Worm (Caenorhabditis elegans) whole organism, L2 larva: ENCODE results near the gene F54D12.7.

Experiments used
- C34F6.9 ChIP-seq: fragments of 150-350 bp; optimal IDR thresholded peaks from 2 replicates; lab custom pipeline; 2014; ENCODE audit warnings: missing biosample characterization, missing genetic modification characterization
- F13H6.1 ChIP-seq: sonication (generic microtip); optimal IDR thresholded peaks from 2 replicates; lab custom pipeline; 2016; ENCODE audit warnings: missing genetic modification characterization, missing compliant biosample characterization
- ZK546.5 ChIP-seq: sonication (generic microtip); optimal IDR thresholded peaks from 2 replicates; lab custom pipeline; 2017; ENCODE audit warnings: missing biosample characterization, missing genetic modification characterization
- blmp-1 ChIP-seq: sonication (generic microtip); optimal IDR thresholded peaks from 2 replicates; lab custom pipeline; 2017; ENCODE audit warnings: missing genetic modification characterization, mild to moderate bottlenecking, missing compliant biosample characterization, antibody characterized with exemption, moderate library complexity; ENCODE audit not compliant: insufficient read depth
- crh-2 ChIP-seq: sonication (generic microtip); optimal IDR thresholded peaks from 2 replicates; lab custom pipeline; 2017; ENCODE audit warnings: missing biosample characterization, missing genetic modification characterization
- elt-3 ChIP-seq: sonication (generic microtip); optimal IDR thresholded peaks from 2 replicates; lab custom pipeline; 2017; ENCODE audit warnings: missing biosample characterization, missing genetic modification characterization
- lin-13 ChIP-seq: fragments of 150-350 bp; optimal IDR thresholded peaks from 2 replicates; lab custom pipeline; 2014; ENCODE audit warnings: missing biosample characterization, missing genetic modification reagents, missing genetic modification characterization
- lsy-2 ChIP-seq, 2 experiments: fragments of 150-350 bp in 1 of 2; sonication (generic microtip) in 1 of 2; optimal IDR thresholded peaks; 2 replicates each; lab custom pipeline; 2014 to 2017; ENCODE audit warnings: missing biosample characterization in 2 of 2, missing genetic modification characterization in 2 of 2
- mbf-1 ChIP-seq: sonication (generic microtip); optimal IDR thresholded peaks from 2 replicates; lab custom pipeline; 2017; ENCODE audit warnings: missing biosample characterization, missing genetic modification characterization
- nhr-12 ChIP-seq: fragments of 150-350 bp; optimal IDR thresholded peaks from 2 replicates; lab custom pipeline; 2014; ENCODE audit warnings: missing biosample characterization, missing genetic modification characterization
- nhr-129 ChIP-seq: fragments of 150-350 bp; optimal IDR thresholded peaks from 2 replicates; lab custom pipeline; 2014; ENCODE audit warnings: missing biosample characterization, missing genetic modification characterization
- sma-9 ChIP-seq, 2 experiments: fragments of 150-350 bp in 1 of 2; sonication (generic microtip) in 1 of 2; optimal IDR thresholded peaks; 2 replicates each; lab custom pipeline; 2014 to 2016; ENCODE audit warnings: missing genetic modification characterization in 2 of 2, mild to moderate bottlenecking in 1 of 2, missing biosample characterization in 1 of 2, missing compliant biosample characterization in 1 of 2, missing genetic modification reagents in 1 of 2, moderate library complexity in 1 of 2
- unc-55 ChIP-seq: fragments of 150-350 bp; sonication (generic microtip); optimal IDR thresholded peaks from 3 replicates; lab custom pipeline; 2014; ENCODE audit warnings: missing biosample characterization, missing genetic modification reagents, missing genetic modification characterization
- zag-1 ChIP-seq: fragments of 150-350 bp; optimal IDR thresholded peaks from 2 replicates; lab custom pipeline; 2014; ENCODE audit warnings: missing biosample characterization, missing genetic modification characterization
- ztf-11 ChIP-seq: sonication (generic microtip); optimal IDR thresholded peaks from 2 replicates; lab custom pipeline; 2017; ENCODE audit warnings: missing biosample characterization, missing genetic modification characterization

Gene F54D12.7

DNA sequence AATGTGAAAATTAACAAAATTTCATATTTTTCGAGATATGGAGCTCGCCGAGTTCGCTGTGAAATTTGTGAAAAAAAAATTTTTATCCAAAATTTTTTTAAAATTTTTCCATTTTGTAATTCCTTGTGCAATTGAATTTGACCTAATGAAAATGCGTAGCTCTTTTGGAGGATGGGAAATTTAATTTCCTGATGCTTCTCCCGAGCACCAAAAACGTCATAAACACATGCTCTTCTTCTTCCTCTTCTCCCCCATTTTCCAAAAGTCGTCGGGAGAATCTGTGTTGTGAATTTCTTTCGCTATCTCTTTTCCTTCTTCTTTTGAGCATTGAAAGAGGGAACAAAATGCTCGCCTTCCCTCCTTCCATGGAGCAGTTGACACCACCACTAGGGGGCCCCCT is 43.8 kb downstream of the F54D12.7 start:
- TF ChIP-seq elt-3 (tag; lab: Kevin White, UChicago) = no peak
- TF ChIP-seq lin-13 = peak; percentile 41
- peak; percentile 47 for TF ChIP-seq C34F6.9 (tag; lab: Kevin White, UChicago)
- TF ChIP-seq unc-55 (GFP tag; lab: Kevin White, UChicago) = peak; percentile 37
- peak; percentile 20 for TF ChIP-seq F13H6.1 (tag; lab: Kevin White, UChicago)
- TF ChIP-seq zag-1 (tag; lab: Kevin White, UChicago) = peak; percentile 26
- peak in 1 of 2 experiments; percentile 45 for TF ChIP-seq lsy-2 (tag; optimal IDR thresholded peaks at IDR 0.05; lab: Kevin White, UChicago)
- no peak for TF ChIP-seq nhr-12
- peak; percentile 45 for TF ChIP-seq sma-9 (GFP tag; optimal IDR thresholded peaks at IDR 0.05; lab: Kevin White, UChicago)
- no peak for TF ChIP-seq sma-9 (tag; optimal IDR thresholded peaks at IDR 0.05; lab: Kevin White, UChicago)
- peak; percentile 2 for TF ChIP-seq nhr-129 (tag; lab: Kevin White, UChicago)
- no peak for TF ChIP-seq ZK546.5 (tag; lab: Kevin White, UChicago)
- TF ChIP-seq mbf-1 = no peak
- peak; percentile 25 for TF ChIP-seq crh-2 (tag; lab: Kevin White, UChicago)
- TF ChIP-seq, all 48 proteins: peak for 9

DNA sequence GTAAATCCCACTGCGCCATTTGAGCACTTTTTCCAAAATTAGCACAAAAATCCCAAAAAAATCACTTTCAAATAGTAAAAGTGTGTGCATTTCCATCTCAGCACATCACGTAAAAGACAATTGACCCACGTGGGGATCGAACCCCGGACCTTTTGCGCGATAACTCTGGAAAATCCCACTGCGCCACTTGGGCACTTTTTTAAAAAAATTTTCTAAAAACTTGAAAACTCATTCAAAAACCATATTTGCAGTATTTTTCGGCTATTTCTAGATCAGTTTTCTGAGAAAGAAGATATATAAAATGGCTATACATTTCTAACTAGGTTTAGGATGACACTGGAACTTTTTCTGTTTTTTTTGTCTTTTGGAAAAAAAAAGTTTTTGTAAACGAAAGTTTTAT is 45.1 kb downstream of the F54D12.7 start:
- TF ChIP-seq blmp-1 (tag; lab: Kevin White, UChicago) (no peak), unc-55 (GFP tag; lab: Kevin White, UChicago) (peak; percentile 75)

ce11 chrII:1338196-1338595 is 47.0 kb downstream of the F54D12.7 start:
- TF ChIP-seq ztf-11 (tag; lab: Kevin White, UChicago) (no peak), zag-1 (tag; lab: Kevin White, UChicago) (peak; percentile 43)
